Worm (Caenorhabditis elegans): ENCODE data around the gene rpn-3.

The rpn-3 gene

ce11 chrIII:8473292-8473691 is 26.1 kb downstream of the rpn-3 start:
- no peak for TF ChIP-seq unc-62 (GFP tag; optimal IDR thresholded peaks at IDR 0.05)

ce11 chrIII:8479322-8479864 is 32.2 kb downstream of the rpn-3 start:
- TF ChIP-seq unc-62 (GFP tag; optimal IDR thresholded peaks at IDR 0.05), result no peak

- no peak for TF ChIP-seq unc-62 (GFP tag; optimal IDR thresholded peaks at IDR 0.05)
These were observed 33.2 kb downstream of the rpn-3 start, which contains the start of gene F42H10.6 for ce11 chrIII:8480355-8480754. TSS of gene F42H10.6 (minus strand) at chrIII:8480455.

ce11 chrIII:8483853-8484252 is 36.7 kb downstream of the rpn-3 start, which contains the start of gene F42H10.3:
TSS of gene F42H10.3 (plus strand) at chrIII:8484153.
- TF ChIP-seq unc-62 (GFP tag; optimal IDR thresholded peaks at IDR 0.05), result no peak

- TF ChIP-seq unc-62 (GFP tag; optimal IDR thresholded peaks at IDR 0.05), result no peak
These were observed 43.1 kb downstream of the rpn-3 start, which contains the start of the genes ess-2 and F42H10.2 for ce11 chrIII:8490254-8490653. TSS of gene ess-2 (minus strand) at chrIII:8490352. TSS of gene F42H10.2 (plus strand) at chrIII:8490620.

ce11 chrIII:8491945-8492344 is 44.8 kb downstream of the rpn-3 start:
- no peak for TF ChIP-seq unc-62 (GFP tag; optimal IDR thresholded peaks at IDR 0.05)

- TF ChIP-seq unc-62 (GFP tag; optimal IDR thresholded peaks at IDR 0.05), result no peak
These were observed 47.6 kb downstream of the rpn-3 start, which contains the start of gene pac-1 for ce11 chrIII:8494708-8495107. TSS of gene pac-1 (plus strand) at chrIII:8495008.
